Worm (Caenorhabditis elegans) whole organism, L2 larva: ENCODE data around the gene ctf-4.

Experiments
- ZK546.5 ChIP-seq: sonication (generic microtip); optimal IDR thresholded peaks from 2 replicates; lab custom pipeline; 2017; ENCODE audit warnings: missing biosample characterization, missing genetic modification characterization
- ceh-82 ChIP-seq: fragments of 150-350 bp; optimal IDR thresholded peaks from 2 replicates; lab custom pipeline; 2014; ENCODE audit warnings: missing biosample characterization, missing genetic modification characterization
- gmeb-1 ChIP-seq: fragments of 150-350 bp; optimal IDR thresholded peaks from 2 replicates; lab custom pipeline; 2014; ENCODE audit warnings: missing biosample characterization, missing genetic modification characterization
- lin-13 ChIP-seq: fragments of 150-350 bp; optimal IDR thresholded peaks from 2 replicates; lab custom pipeline; 2014; ENCODE audit warnings: missing biosample characterization, missing genetic modification reagents, missing genetic modification characterization
- lsy-2 ChIP-seq, 2 experiments: fragments of 150-350 bp in 1 of 2; sonication (generic microtip) in 1 of 2; optimal IDR thresholded peaks; 2 replicates each; lab custom pipeline; 2014 to 2017; ENCODE audit warnings: missing biosample characterization in 2 of 2, missing genetic modification characterization in 2 of 2
- mdl-1 ChIP-seq, 2 experiments: fragments of 150-350 bp in 1 of 2; sonication (generic microtip) in 1 of 2; optimal IDR thresholded peaks; 2 replicates each; lab custom pipeline; 2017; ENCODE audit warnings: missing biosample characterization in 2 of 2, missing genetic modification characterization in 2 of 2
- nhr-237 ChIP-seq: fragments of 150-350 bp; optimal IDR thresholded peaks from 2 replicates; lab custom pipeline; 2014; ENCODE audit warnings: missing biosample characterization, missing genetic modification characterization
- unc-62 ChIP-seq: fragments of 150-350 bp; optimal IDR thresholded peaks from 2 replicates; lab custom pipeline; 2014; ENCODE audit warnings: missing biosample characterization, missing genetic modification reagents, missing genetic modification characterization

DNA sequence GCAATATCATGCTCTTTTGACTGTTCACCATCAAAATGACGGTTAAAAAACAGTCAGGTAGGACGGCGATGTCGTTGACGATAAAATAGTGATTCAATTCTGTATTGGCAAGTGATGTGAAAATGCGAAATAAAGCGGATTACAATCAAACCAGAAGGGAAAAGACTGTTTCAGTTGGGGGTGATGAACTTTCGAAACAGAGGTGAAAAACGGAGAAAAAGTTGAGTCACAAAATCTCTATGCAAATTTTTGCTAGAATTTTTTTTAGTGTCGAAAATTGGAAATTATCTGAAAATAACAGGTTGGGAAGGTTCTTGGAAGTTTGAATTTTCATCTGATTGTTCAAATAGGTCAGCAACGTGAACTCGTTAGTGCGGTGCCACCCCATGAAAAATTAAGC, 43.6 kb downstream of the ctf-4 start, which contains the start of gene nas-31:
- TF ChIP-seq lsy-2 (tag; optimal IDR thresholded peaks at IDR 0.05; lab: Kevin White, UChicago) (no peak), mdl-1 (tag; optimal IDR thresholded peaks at IDR 0.05; lab: Kevin White, UChicago) (no peak), nhr-237 (tag; lab: Kevin White, UChicago) (no peak), ceh-82 (no peak), lin-13 (GFP tag; lab: Kevin White, UChicago) (no peak), unc-62 (GFP tag; lab: Kevin White, UChicago) (no peak), gmeb-1 (tag; lab: Kevin White, UChicago) (no peak), ZK546.5 (tag; lab: Kevin White, UChicago) (no peak)
